Worm (Caenorhabditis elegans) whole organism, L2 larva: ENCODE data around the gene sysm-1.

Source experiments
- F13H6.1 ChIP-seq: sonication (generic microtip); optimal IDR thresholded peaks from 2 replicates; lab custom pipeline; 2016; ENCODE audit warnings: missing genetic modification characterization, missing compliant biosample characterization
- egl-27 ChIP-seq: sonication (generic microtip); optimal IDR thresholded peaks from 3 replicates; lab custom pipeline; 2017; ENCODE audit warnings: missing biosample characterization, missing genetic modification reagents, missing genetic modification characterization
- elt-3 ChIP-seq: sonication (generic microtip); optimal IDR thresholded peaks from 2 replicates; lab custom pipeline; 2017; ENCODE audit warnings: missing biosample characterization, missing genetic modification characterization
- mbf-1 ChIP-seq: sonication (generic microtip); optimal IDR thresholded peaks from 2 replicates; lab custom pipeline; 2017; ENCODE audit warnings: missing biosample characterization, missing genetic modification characterization
- nhr-23 ChIP-seq: fragments of 150-350 bp; optimal IDR thresholded peaks from 2 replicates; lab custom pipeline; 2014; ENCODE audit warnings: missing biosample characterization, missing genetic modification reagents, missing genetic modification characterization
- nhr-237 ChIP-seq: fragments of 150-350 bp; optimal IDR thresholded peaks from 2 replicates; lab custom pipeline; 2014; ENCODE audit warnings: missing biosample characterization, missing genetic modification characterization
- unc-39 ChIP-seq: fragments of 150-350 bp; optimal IDR thresholded peaks from 2 replicates; lab custom pipeline; 2014; ENCODE audit warnings: missing biosample characterization, missing genetic modification characterization

- TF ChIP-seq egl-27 (tag; lab: Kevin White, UChicago) (no peak), nhr-23 (tag; lab: Kevin White, UChicago) (no peak), F13H6.1 (tag; lab: Kevin White, UChicago) (no peak), mbf-1 (tag; lab: Kevin White, UChicago) (no peak), elt-3 (tag; lab: Kevin White, UChicago) (no peak), nhr-237 (tag; lab: Kevin White, UChicago) (no peak), unc-39 (tag; lab: Kevin White, UChicago) (no peak)
Observed at ce11 chrII:9038736-9039135, 44.3 kb downstream of the sysm-1 start.
